Worm (Caenorhabditis elegans) whole organism, L3 larva: ENCODE data around the gene T23G5.2.

Experiments
- egl-27 ChIP-seq: sonication (generic microtip); optimal IDR thresholded peaks from 4 replicates; lab custom pipeline; 2017; ENCODE audit warnings: missing biosample characterization, missing genetic modification reagents, missing genetic modification characterization
- elt-1 ChIP-seq: fragments of 150-350 bp; optimal IDR thresholded peaks from 2 replicates; lab custom pipeline; 2014; ENCODE audit warnings: missing biosample characterization, missing genetic modification characterization
- nfya-1 ChIP-seq: sonication (generic microtip); optimal IDR thresholded peaks from 2 replicates; lab custom pipeline; 2017; ENCODE audit warnings: missing genetic modification characterization, mild to moderate bottlenecking, missing compliant biosample characterization, antibody characterized with exemption, moderate library complexity; ENCODE audit not compliant: insufficient read depth
- nhr-43 ChIP-seq: sonication (generic microtip); optimal IDR thresholded peaks from 2 replicates; lab custom pipeline; 2016; ENCODE audit warnings: mild to moderate bottlenecking, missing genetic modification characterization, missing compliant biosample characterization; ENCODE audit not compliant: poor library complexity, severe bottlenecking

DNA sequence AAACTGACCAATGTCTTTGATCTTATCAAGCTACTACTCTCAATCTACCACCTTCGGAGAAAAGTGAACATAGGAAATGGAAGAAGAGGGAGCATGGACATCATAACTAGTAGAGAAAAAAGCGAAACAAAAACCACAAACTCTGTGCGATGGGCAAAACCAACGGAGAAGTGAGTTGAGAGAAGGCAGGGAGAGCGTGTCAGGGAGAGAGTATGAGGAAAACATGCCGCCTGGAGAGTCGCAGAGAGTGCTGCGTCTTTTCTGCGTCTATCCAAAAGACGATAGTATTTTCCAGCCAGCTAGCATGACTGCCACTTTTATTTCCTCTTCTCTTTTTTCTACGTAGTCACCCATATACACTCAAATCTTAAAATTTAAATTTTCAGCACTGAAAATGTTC, 3.9 kb upstream of the T23G5.2 start, which contains the start of gene saeg-2:
- no peak for TF ChIP-seq egl-27
- TF ChIP-seq nhr-43 (tag; lab: Kevin White, UChicago), result no peak
- no peak for TF ChIP-seq elt-1 (tag; lab: Kevin White, UChicago)
- TF ChIP-seq nfya-1 (tag; lab: Kevin White, UChicago), result peak; percentile 58
